Worm (Caenorhabditis elegans) whole organism, L2 larva: ENCODE results near the gene W05H9.2.
A peak's percentile ranks its signal among the peaks of the same experiment; 100 is the strongest.

Experiments
- C34F6.9 ChIP-seq: fragments of 150-350 bp; optimal IDR thresholded peaks from 2 replicates; lab custom pipeline; 2014; ENCODE audit warnings: missing biosample characterization, missing genetic modification characterization
- F13H6.1 ChIP-seq: sonication (generic microtip); optimal IDR thresholded peaks from 2 replicates; lab custom pipeline; 2016; ENCODE audit warnings: missing genetic modification characterization, missing compliant biosample characterization
- R02D3.7 ChIP-seq: fragments of 150-350 bp; optimal IDR thresholded peaks from 2 replicates; lab custom pipeline; 2014; ENCODE audit warnings: missing biosample characterization, missing genetic modification characterization
- Y55F3AM.14 ChIP-seq: fragments of 200-800 bp; sonication (Bioruptor generic); optimal IDR thresholded peaks from 2 replicates; lab custom pipeline; 2018; ENCODE audit warnings: mild to moderate bottlenecking, missing genetic modification characterization, missing compliant biosample characterization
- ZK546.5 ChIP-seq: sonication (generic microtip); optimal IDR thresholded peaks from 2 replicates; lab custom pipeline; 2017; ENCODE audit warnings: missing biosample characterization, missing genetic modification characterization
- alr-1 ChIP-seq: fragments of 150-350 bp; optimal IDR thresholded peaks from 2 replicates; lab custom pipeline; 2014; ENCODE audit warnings: missing biosample characterization, missing genetic modification characterization
- aly-2 ChIP-seq: fragments of 150-350 bp; optimal IDR thresholded peaks from 2 replicates; lab custom pipeline; 2014; ENCODE audit warnings: missing biosample characterization, missing genetic modification characterization
- ama-1 ChIP-seq: fragments of 150-350 bp; optimal IDR thresholded peaks from 2 replicates; lab custom pipeline; 2018; ENCODE audit warnings: inconsistent platforms
- blmp-1 ChIP-seq: sonication (generic microtip); optimal IDR thresholded peaks from 2 replicates; lab custom pipeline; 2017; ENCODE audit warnings: missing genetic modification characterization, mild to moderate bottlenecking, missing compliant biosample characterization, antibody characterized with exemption, moderate library complexity; ENCODE audit not compliant: insufficient read depth
- ceh-16 ChIP-seq: fragments of 150-350 bp; optimal IDR thresholded peaks from 2 replicates; lab custom pipeline; 2014; ENCODE audit warnings: missing biosample characterization, missing genetic modification characterization
- ceh-82 ChIP-seq: fragments of 150-350 bp; optimal IDR thresholded peaks from 2 replicates; lab custom pipeline; 2014; ENCODE audit warnings: missing biosample characterization, missing genetic modification characterization
- crh-2 ChIP-seq: sonication (generic microtip); optimal IDR thresholded peaks from 2 replicates; lab custom pipeline; 2017; ENCODE audit warnings: missing biosample characterization, missing genetic modification characterization
- dmd-4 ChIP-seq: sonication (generic microtip); optimal IDR thresholded peaks from 2 replicates; lab custom pipeline; 2017; ENCODE audit warnings: missing biosample characterization, missing genetic modification characterization
- egl-27 ChIP-seq: sonication (generic microtip); optimal IDR thresholded peaks from 3 replicates; lab custom pipeline; 2017; ENCODE audit warnings: missing biosample characterization, missing genetic modification reagents, missing genetic modification characterization
- elt-1 ChIP-seq: fragments of 150-350 bp; optimal IDR thresholded peaks from 2 replicates; lab custom pipeline; 2014; ENCODE audit warnings: missing biosample characterization, missing genetic modification characterization
- elt-3 ChIP-seq: sonication (generic microtip); optimal IDR thresholded peaks from 2 replicates; lab custom pipeline; 2017; ENCODE audit warnings: missing biosample characterization, missing genetic modification characterization
- fos-1 ChIP-seq: fragments of 150-350 bp; optimal IDR thresholded peaks from 2 replicates; lab custom pipeline; 2014; ENCODE audit warnings: missing biosample characterization, missing genetic modification characterization
- gmeb-1 ChIP-seq: fragments of 150-350 bp; optimal IDR thresholded peaks from 2 replicates; lab custom pipeline; 2014; ENCODE audit warnings: missing biosample characterization, missing genetic modification characterization
- lin-11 ChIP-seq: fragments of 150-350 bp; sonication (generic microtip); optimal IDR thresholded peaks from 2 replicates; lab custom pipeline; 2014; ENCODE audit warnings: missing biosample characterization, missing genetic modification characterization, inconsistent platforms, mixed read lengths
- lin-13 ChIP-seq: fragments of 150-350 bp; optimal IDR thresholded peaks from 2 replicates; lab custom pipeline; 2014; ENCODE audit warnings: missing biosample characterization, missing genetic modification reagents, missing genetic modification characterization
- lin-39 ChIP-seq: fragments of 150-350 bp; optimal IDR thresholded peaks from 2 replicates; lab custom pipeline; 2014; ENCODE audit warnings: missing biosample characterization, missing genetic modification reagents, missing genetic modification characterization
- lsy-2 ChIP-seq, 2 experiments: fragments of 150-350 bp in 1 of 2; sonication (generic microtip) in 1 of 2; optimal IDR thresholded peaks; 2 replicates each; lab custom pipeline; 2014 to 2017; ENCODE audit warnings: missing biosample characterization in 2 of 2, missing genetic modification characterization in 2 of 2
- mab-5 ChIP-seq: fragments of 150-350 bp; optimal IDR thresholded peaks from 2 replicates; lab custom pipeline; 2014; ENCODE audit warnings: missing biosample characterization, missing genetic modification characterization
- mbf-1 ChIP-seq: sonication (generic microtip); optimal IDR thresholded peaks from 2 replicates; lab custom pipeline; 2017; ENCODE audit warnings: missing biosample characterization, missing genetic modification characterization
- mdl-1 ChIP-seq, 2 experiments: fragments of 150-350 bp in 1 of 2; sonication (generic microtip) in 1 of 2; optimal IDR thresholded peaks; 2 replicates each; lab custom pipeline; 2017; ENCODE audit warnings: missing biosample characterization in 2 of 2, missing genetic modification characterization in 2 of 2
- nhr-10 ChIP-seq: sonication (generic microtip); optimal IDR thresholded peaks from 2 replicates; lab custom pipeline; 2017; ENCODE audit warnings: missing biosample characterization, missing genetic modification characterization
- nhr-11 ChIP-seq: fragments of 150-350 bp; optimal IDR thresholded peaks from 2 replicates; lab custom pipeline; 2014; ENCODE audit warnings: missing biosample characterization, missing genetic modification characterization
- nhr-12 ChIP-seq: fragments of 150-350 bp; optimal IDR thresholded peaks from 2 replicates; lab custom pipeline; 2014; ENCODE audit warnings: missing biosample characterization, missing genetic modification characterization
- nhr-129 ChIP-seq: fragments of 150-350 bp; optimal IDR thresholded peaks from 2 replicates; lab custom pipeline; 2014; ENCODE audit warnings: missing biosample characterization, missing genetic modification characterization
- nhr-21 ChIP-seq: fragments of 150-350 bp; optimal IDR thresholded peaks from 2 replicates; lab custom pipeline; 2014; ENCODE audit warnings: missing biosample characterization, missing genetic modification characterization
- nhr-23 ChIP-seq: fragments of 150-350 bp; optimal IDR thresholded peaks from 2 replicates; lab custom pipeline; 2014; ENCODE audit warnings: missing biosample characterization, missing genetic modification reagents, missing genetic modification characterization
- nhr-237 ChIP-seq: fragments of 150-350 bp; optimal IDR thresholded peaks from 2 replicates; lab custom pipeline; 2014; ENCODE audit warnings: missing biosample characterization, missing genetic modification characterization
- nhr-25 ChIP-seq: fragments of 150-350 bp; sonication (generic microtip); optimal IDR thresholded peaks from 3 replicates; lab custom pipeline; 2014; ENCODE audit warnings: missing biosample characterization, missing genetic modification characterization
- nhr-6 ChIP-seq: fragments of 150-350 bp; optimal IDR thresholded peaks from 2 replicates; lab custom pipeline; 2014; ENCODE audit warnings: missing biosample characterization, missing genetic modification characterization
- nhr-77 ChIP-seq: fragments of 150-350 bp; optimal IDR thresholded peaks from 2 replicates; lab custom pipeline; 2014; ENCODE audit warnings: missing biosample characterization, missing genetic modification characterization
- peb-1 ChIP-seq: fragments of 150-350 bp; optimal IDR thresholded peaks from 2 replicates; lab custom pipeline; 2014; ENCODE audit warnings: missing biosample characterization, missing genetic modification characterization
- sem-4 ChIP-seq: fragments of 150-350 bp; optimal IDR thresholded peaks from 2 replicates; lab custom pipeline; 2014; ENCODE audit warnings: missing biosample characterization, missing genetic modification reagents, missing genetic modification characterization
- skn-1 ChIP-seq: sonication (generic microtip); optimal IDR thresholded peaks from 2 replicates; lab custom pipeline; 2017; ENCODE audit warnings: missing biosample characterization, missing genetic modification characterization
- sma-3 ChIP-seq: sonication (generic microtip); optimal IDR thresholded peaks from 2 replicates; lab custom pipeline; 2016; ENCODE audit warnings: missing genetic modification reagents, missing genetic modification characterization, missing compliant biosample characterization
- sma-9 ChIP-seq, 2 experiments: fragments of 150-350 bp in 1 of 2; sonication (generic microtip) in 1 of 2; optimal IDR thresholded peaks; 2 replicates each; lab custom pipeline; 2014 to 2016; ENCODE audit warnings: missing genetic modification characterization in 2 of 2, mild to moderate bottlenecking in 1 of 2, missing biosample characterization in 1 of 2, missing compliant biosample characterization in 1 of 2, missing genetic modification reagents in 1 of 2, moderate library complexity in 1 of 2
- snpc-4 ChIP-seq: fragments of 150-350 bp; optimal IDR thresholded peaks from 2 replicates; lab custom pipeline; 2014; ENCODE audit warnings: missing biosample characterization, missing genetic modification characterization
- unc-39 ChIP-seq: fragments of 150-350 bp; optimal IDR thresholded peaks from 2 replicates; lab custom pipeline; 2014; ENCODE audit warnings: missing biosample characterization, missing genetic modification characterization
- unc-55 ChIP-seq: fragments of 150-350 bp; sonication (generic microtip); optimal IDR thresholded peaks from 3 replicates; lab custom pipeline; 2014; ENCODE audit warnings: missing biosample characterization, missing genetic modification reagents, missing genetic modification characterization
- unc-62 ChIP-seq: fragments of 150-350 bp; optimal IDR thresholded peaks from 2 replicates; lab custom pipeline; 2014; ENCODE audit warnings: missing biosample characterization, missing genetic modification reagents, missing genetic modification characterization
- zag-1 ChIP-seq: fragments of 150-350 bp; optimal IDR thresholded peaks from 2 replicates; lab custom pipeline; 2014; ENCODE audit warnings: missing biosample characterization, missing genetic modification characterization
- ztf-1 ChIP-seq: fragments of 200-800 bp; sonication (Bioruptor generic); conservative IDR thresholded peaks from 2 replicates; pipeline ENCODE4 v1.3.6; 2022; ENCODE audit warnings: missing genetic modification characterization, missing compliant biosample characterization
- ztf-11 ChIP-seq: sonication (generic microtip); optimal IDR thresholded peaks from 2 replicates; lab custom pipeline; 2017; ENCODE audit warnings: missing biosample characterization, missing genetic modification characterization
- ztf-4 ChIP-seq: fragments of 150-350 bp; optimal IDR thresholded peaks from 2 replicates; lab custom pipeline; 2014; ENCODE audit warnings: missing biosample characterization, missing genetic modification characterization

W05H9.2 gene

DNA sequence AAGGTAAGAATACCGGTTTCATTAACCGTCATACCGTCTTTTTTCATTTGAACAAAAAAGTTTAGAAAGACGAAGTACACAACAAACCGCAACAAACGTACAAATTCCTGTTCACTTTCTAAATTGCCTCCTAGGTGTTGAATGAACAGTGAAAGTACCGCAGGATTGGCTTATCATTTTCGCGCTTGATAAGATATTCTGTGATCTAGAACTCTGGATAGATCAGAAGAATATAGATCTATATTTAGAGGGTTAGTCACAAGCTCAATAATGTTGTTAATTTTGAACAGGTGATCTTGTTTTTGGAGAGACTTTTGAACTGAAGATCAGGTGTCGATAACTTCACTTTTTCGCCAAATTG is 12.2 kb upstream of the W05H9.2 start:
- TF ChIP-seq blmp-1 (tag; lab: Kevin White, UChicago) (peak; percentile 12), ceh-16 (tag; lab: Kevin White, UChicago) (no peak), sem-4 (no peak), aly-2 (tag; lab: Kevin White, UChicago) (no peak), lin-39 (tag; lab: Kevin White, UChicago) (no peak), ceh-82 (tag; lab: Kevin White, UChicago) (no peak), unc-55 (GFP tag; lab: Kevin White, UChicago) (no peak), zag-1 (tag; lab: Kevin White, UChicago) (no peak)
- TF ChIP-seq, all 48 proteins: peak for 1

DNA sequence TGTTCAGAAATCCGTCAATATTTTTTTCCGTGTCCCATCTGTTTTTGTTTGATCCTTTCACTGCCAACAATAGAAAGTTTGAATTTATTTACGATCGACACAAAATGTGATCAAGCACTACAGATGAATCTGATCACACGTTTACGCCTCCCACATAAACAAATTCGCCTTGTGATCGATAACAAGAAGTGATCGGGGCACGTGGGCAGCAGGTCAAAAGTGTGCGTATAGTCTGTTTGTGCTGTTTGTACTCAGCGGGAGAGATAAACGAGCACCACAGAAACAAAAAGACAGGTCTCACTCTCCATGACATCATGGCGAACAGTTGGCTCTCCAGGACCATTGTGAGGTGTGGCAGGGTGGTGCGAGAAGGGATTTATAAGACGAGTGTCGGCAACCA is 11.3 kb upstream of the W05H9.2 start:
- no peak for TF ChIP-seq lin-39 (tag; lab: Kevin White, UChicago)
- TF ChIP-seq nhr-6 (tag; lab: Kevin White, UChicago), result peak; percentile 26
- TF ChIP-seq nhr-237 (tag; lab: Kevin White, UChicago), result no peak
- TF ChIP-seq unc-55 (GFP tag; lab: Kevin White, UChicago), result no peak
- TF ChIP-seq sma-3 (GFP tag; lab: Kevin White, UChicago), result peak; percentile 85
- no peak for TF ChIP-seq egl-27 (tag; lab: Kevin White, UChicago)
- no peak for TF ChIP-seq peb-1 (tag; lab: Kevin White, UChicago)
- TF ChIP-seq nhr-129, result peak; percentile 97
- TF ChIP-seq skn-1 (tag; lab: Kevin White, UChicago), result peak; percentile 4
- no peak for TF ChIP-seq ZK546.5
- no peak for TF ChIP-seq nhr-11 (tag; lab: Kevin White, UChicago)
- no peak for TF ChIP-seq zag-1 (tag; lab: Kevin White, UChicago)
- no peak for TF ChIP-seq aly-2 (tag; lab: Kevin White, UChicago)
- peak; percentile 85 for TF ChIP-seq nhr-21 (tag; lab: Kevin White, UChicago)
- no peak for TF ChIP-seq nhr-77 (tag; lab: Kevin White, UChicago)
- TF ChIP-seq dmd-4 (tag; lab: Kevin White, UChicago), result no peak
- TF ChIP-seq elt-1 (tag; lab: Kevin White, UChicago), result no peak
- TF ChIP-seq sma-9 (GFP tag; optimal IDR thresholded peaks at IDR 0.05; lab: Kevin White, UChicago), result peak; percentile 97
- TF ChIP-seq sma-9 (tag; optimal IDR thresholded peaks at IDR 0.05; lab: Kevin White, UChicago), result no peak
- peak in 1 of 2 experiments; percentile 76 for TF ChIP-seq lsy-2 (tag; optimal IDR thresholded peaks at IDR 0.05; lab: Kevin White, UChicago)
- peak; percentile 34 for TF ChIP-seq nhr-10 (tag; lab: Kevin White, UChicago)
- peak; percentile 68 for TF ChIP-seq fos-1 (tag; lab: Kevin White, UChicago)
- TF ChIP-seq ceh-82 (tag; lab: Kevin White, UChicago), result no peak
- peak; percentile 56 for TF ChIP-seq gmeb-1 (tag; lab: Kevin White, UChicago)
- TF ChIP-seq ceh-16 (tag; lab: Kevin White, UChicago), result no peak
- peak; percentile 89 for TF ChIP-seq nhr-25 (tag; lab: Kevin White, UChicago)
- no peak for TF ChIP-seq ztf-11 (tag; lab: Kevin White, UChicago)
- no peak for TF ChIP-seq nhr-23
- no peak for TF ChIP-seq unc-39 (tag; lab: Kevin White, UChicago)
- peak; percentile 34 for TF ChIP-seq mab-5 (tag; lab: Kevin White, UChicago)
- TF ChIP-seq ama-1 (lab: Kevin White, UChicago), result peak; percentile 58
- TF ChIP-seq lin-11 (tag; lab: Kevin White, UChicago), result peak; percentile 48
- TF ChIP-seq sem-4, result peak; percentile 60
- no peak for TF ChIP-seq ztf-1 (GFP tag; lab: Robert Waterston, UW)
- TF ChIP-seq alr-1, result no peak
- peak; percentile 67 to 91 for TF ChIP-seq mdl-1 (tag; optimal IDR thresholded peaks at IDR 0.05; lab: Kevin White, UChicago)
- no peak for TF ChIP-seq snpc-4 (tag; lab: Kevin White, UChicago)
- no peak for TF ChIP-seq nhr-12 (tag; lab: Kevin White, UChicago)
- TF ChIP-seq blmp-1 (tag; lab: Kevin White, UChicago), result peak; percentile 81
- no peak for TF ChIP-seq elt-3 (tag; lab: Kevin White, UChicago)
- TF ChIP-seq F13H6.1, result peak; percentile 91
- TF ChIP-seq unc-62 (GFP tag; lab: Kevin White, UChicago), result no peak
- peak; percentile 78 for TF ChIP-seq Y55F3AM.14 (GFP tag; lab: Kevin White, UChicago)
- peak; percentile 94 for TF ChIP-seq crh-2 (tag; lab: Kevin White, UChicago)
- no peak for TF ChIP-seq mbf-1 (tag; lab: Kevin White, UChicago)
- TF ChIP-seq C34F6.9 (tag; lab: Kevin White, UChicago), result peak; percentile 52
- peak; percentile 56 for TF ChIP-seq lin-13
- TF ChIP-seq R02D3.7 (tag; lab: Kevin White, UChicago), result no peak
- peak; percentile 91 for TF ChIP-seq ztf-4 (tag; lab: Kevin White, UChicago)
